Worm (Caenorhabditis elegans): ENCODE measurements around the gene C06G4.4.
A peak's percentile ranks its signal among the peaks of the same experiment; 100 is the strongest.

Gene C06G4.4

ce11 chrIII:8010260-8010822 lies 32.7 kb upstream of the C06G4.4 start, which contains the start of gene cit-1.2:
Gene cit-1.2 (plus strand): TSS chrIII:8010772.
- TF ChIP-seq zip-2 (tag; optimal IDR thresholded peaks at IDR 0.05), result peak; percentile 51
- TF ChIP-seq cey-2 (tag; optimal IDR thresholded peaks at IDR 0.05; ENCODE audit: borderline replicate concordance, insufficient read depth), result no peak
- no peak for TF ChIP-seq ceh-44 (GFP tag; IDR thresholded peaks at IDR 0.05)
- TF ChIP-seq ces-1 (GFP tag; optimal IDR thresholded peaks at IDR 0.05), result no peak

DNA sequence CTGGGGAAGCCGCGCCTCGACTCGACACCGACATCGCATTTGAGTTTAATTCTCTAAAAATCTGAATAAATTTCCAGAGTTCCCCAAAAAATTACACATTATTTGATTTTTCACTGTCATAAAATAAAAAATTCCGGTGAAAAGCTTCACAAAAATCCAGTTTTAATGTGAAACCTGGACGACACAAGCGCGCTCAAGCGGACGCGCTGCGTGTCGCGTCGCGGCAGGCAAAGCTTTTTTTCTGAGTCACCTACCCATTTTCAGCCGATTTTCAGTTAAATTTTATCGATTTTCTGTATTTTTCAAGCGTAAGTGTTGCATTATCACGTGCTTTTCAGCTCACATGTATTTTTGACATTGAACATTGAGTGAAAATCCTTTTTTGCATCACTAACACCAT lies 32.2 kb upstream of the C06G4.4 start, which contains the start of gene cit-1.1:
Gene cit-1.1 (minus strand): TSS at position 53 of the 400 bp plus-strand sequence.
- TF ChIP-seq aha-1 (tag) (peak; percentile 92), mxl-2 (GFP tag; conservative IDR thresholded peaks at IDR 0.05) (no peak), lin-38 (GFP tag; IDR thresholded peaks at IDR 0.05) (peak; percentile 81), nhr-102 (tag; optimal IDR thresholded peaks at IDR 0.05) (no peak), lsy-2 (tag; optimal IDR thresholded peaks at IDR 0.05) (peak in 1 of 2 experiments; percentile 35), dpl-1 (GFP tag; optimal IDR thresholded peaks at IDR 0.05) (peak; percentile 37), madf-9 (GFP tag; conservative IDR thresholded peaks at IDR 0.05) (no peak)

- no peak for TF ChIP-seq Y5F2A.4 (GFP tag; optimal IDR thresholded peaks at IDR 0.05)
- peak; percentile 29 for TF ChIP-seq aha-1 (tag)
- no peak for TF ChIP-seq ceh-20 (GFP tag; IDR thresholded peaks at IDR 0.05)
These were observed 26.5 kb upstream of the C06G4.4 start, which contains the start of gene C06G4.6 for ce11 chrIII:8004091-8004490. Gene C06G4.6 (plus strand): TSS chrIII:8004391.

DNA sequence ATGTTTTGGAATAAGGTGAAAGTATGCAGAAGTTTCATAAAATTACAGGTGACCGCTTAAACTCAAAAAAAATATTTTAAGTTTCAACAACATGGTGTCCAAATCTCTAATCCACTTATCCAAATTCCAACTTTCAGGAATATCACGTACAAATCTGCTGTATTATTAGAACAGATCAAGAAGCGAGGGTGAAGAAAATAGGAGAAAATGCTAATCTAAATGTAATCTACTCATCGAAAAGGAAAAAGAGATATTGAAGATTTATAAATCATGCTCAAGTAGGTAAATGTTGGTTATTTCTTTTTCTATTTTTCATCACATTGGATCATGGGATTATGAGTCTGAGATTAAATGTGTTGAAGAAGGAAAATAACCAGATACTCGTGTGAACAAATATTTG lies 23.9 kb upstream of the C06G4.4 start:
- TF ChIP-seq aha-1 (tag), result peak; percentile 67
- TF ChIP-seq nhr-76 (tag; optimal IDR thresholded peaks at IDR 0.05), result no peak

DNA sequence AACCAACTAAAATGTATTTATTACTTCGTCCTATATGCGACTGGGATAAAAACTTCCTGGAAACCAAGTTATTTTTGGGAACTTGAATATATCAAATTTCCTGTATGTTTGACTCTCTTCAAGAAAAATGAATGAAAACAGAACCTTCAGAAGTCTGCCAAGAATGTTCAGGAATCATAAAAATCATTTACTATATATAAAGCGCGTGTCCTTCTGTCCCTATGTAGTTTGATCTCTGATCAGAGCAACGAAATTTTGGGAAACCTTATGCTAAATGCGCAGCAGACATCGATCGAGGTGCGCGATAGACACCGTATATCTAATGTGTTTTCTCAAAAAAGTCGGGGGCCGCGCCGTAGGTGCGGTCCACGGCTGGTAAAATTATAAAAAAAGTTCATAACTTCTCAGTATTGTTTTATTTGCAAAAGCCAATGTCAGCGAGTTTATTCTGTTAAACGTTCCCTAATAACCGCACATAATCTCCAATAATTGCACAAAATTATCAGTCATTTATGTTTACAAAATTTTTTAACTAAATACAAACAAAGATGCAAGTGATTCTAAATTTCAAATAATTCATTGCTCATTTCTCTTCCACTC lies 19.9 kb upstream of the C06G4.4 start:
- TF ChIP-seq set-16 (GFP tag; IDR thresholded peaks at IDR 0.05), result no peak
- no peak for TF ChIP-seq F37D6.2 (tag; optimal IDR thresholded peaks at IDR 0.05)
- no peak for TF ChIP-seq lin-13 (GFP tag; optimal IDR thresholded peaks at IDR 0.05)
- no peak for TF ChIP-seq lin-38 (GFP tag; IDR thresholded peaks at IDR 0.05)
- TF ChIP-seq ceh-82 (tag; optimal IDR thresholded peaks at IDR 0.05), result no peak
- no peak for TF ChIP-seq daf-19 (GFP tag; conservative IDR thresholded peaks at IDR 0.05)
- TF ChIP-seq egl-27 (tag; optimal IDR thresholded peaks at IDR 0.05), result no peak
- no peak for TF ChIP-seq nhr-10 (tag; optimal IDR thresholded peaks at IDR 0.05)
- TF ChIP-seq pqm-1 (tag; optimal IDR thresholded peaks at IDR 0.05), result no peak
- no peak for TF ChIP-seq cey-2 (tag; optimal IDR thresholded peaks at IDR 0.05; ENCODE audit: borderline replicate concordance, insufficient read depth)

DNA sequence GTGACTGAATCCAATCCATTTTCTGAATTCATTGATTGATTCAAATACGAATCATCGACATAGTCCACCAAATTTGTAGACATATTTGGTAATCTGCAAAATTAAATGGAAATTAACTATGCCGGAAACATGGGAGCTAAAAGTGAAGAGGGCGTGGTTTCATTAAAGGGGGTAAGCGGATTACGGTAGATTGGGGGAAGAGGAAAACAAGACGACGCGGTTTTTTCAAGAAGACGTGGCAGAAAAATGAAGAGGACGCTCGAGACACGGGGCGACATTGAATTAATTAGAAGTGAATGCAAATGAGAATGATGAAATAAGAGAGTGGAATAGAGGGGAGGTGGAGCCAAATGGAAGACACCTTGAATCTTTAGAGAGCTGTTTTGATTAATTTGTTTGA lies 18.7 kb upstream of the C06G4.4 start, which contains the start of gene npr-17:
Gene npr-17 (minus strand): TSS at position 101 of the 400 bp plus-strand sequence.
- TF ChIP-seq zip-11 (GFP tag; IDR thresholded peaks at IDR 0.05) (no peak), fos-1 (tag; optimal IDR thresholded peaks at IDR 0.05) (no peak), aha-1 (tag) (peak; percentile 50), madf-9 (GFP tag; conservative IDR thresholded peaks at IDR 0.05) (no peak), dpl-1 (GFP tag; optimal IDR thresholded peaks at IDR 0.05) (no peak), unc-62 (GFP tag; optimal IDR thresholded peaks at IDR 0.05 in 1 of 2) (no peak), unc-62 (tag; optimal IDR thresholded peaks at IDR 0.05) (no peak), D1046.2 (GFP tag; IDR thresholded peaks at IDR 0.05) (no peak), sdz-12 (GFP tag; optimal IDR thresholded peaks at IDR 0.05) (no peak), ZK337.2 (GFP tag; IDR thresholded peaks at IDR 0.05) (no peak)

All from whole organism, L4 larva.